Fruit fly (Drosophila melanogaster) whole organism, embryonic: Measurements from ENCODE around the gene CG1024.

Experiments
- Bdp1 ChIP-seq: fragments of 200-800 bp; sonication (Bioruptor generic); optimal IDR thresholded peaks from 3 replicates; lab custom pipeline; 2016; ENCODE audit warnings: missing biosample characterization, missing genetic modification characterization
- CG10274 ChIP-seq: fragments of 200-800 bp; sonication (Bioruptor generic); optimal IDR thresholded peaks from 3 replicates; lab custom pipeline; 2017; ENCODE audit warnings: missing biosample characterization, mild to moderate bottlenecking, missing genetic modification characterization
- CG12299 ChIP-seq: fragments of 200-800 bp; sonication (Bioruptor generic); optimal IDR thresholded peaks from 2 replicates; lab custom pipeline; 2018; ENCODE audit warnings: missing biosample characterization, mild to moderate bottlenecking, missing genetic modification characterization
- CG15601 ChIP-seq: fragments of 200-800 bp; sonication (Bioruptor generic); optimal IDR thresholded peaks from 3 replicates; lab custom pipeline; 2019; ENCODE audit warnings: missing biosample characterization, mild to moderate bottlenecking, missing genetic modification characterization, moderate library complexity
- CG16813 ChIP-seq: fragments of 200-800 bp; sonication (Bioruptor generic); IDR thresholded peaks from 3 replicates; pipeline ENCODE4 v1.3.6; 2022; ENCODE audit warnings: missing biosample characterization, missing genetic modification characterization; ENCODE audit not compliant: partially characterized antibody
- CG17568 ChIP-seq: fragments of 200-800 bp; sonication (Bioruptor generic); optimal IDR thresholded peaks from 2 replicates; lab custom pipeline; 2018; ENCODE audit warnings: missing biosample characterization, mild to moderate bottlenecking, missing genetic modification characterization, moderate library complexity
- CG18476 ChIP-seq: fragments of 200-800 bp; sonication (Bioruptor generic); optimal IDR thresholded peaks from 2 replicates; lab custom pipeline; 2016; ENCODE audit warnings: missing biosample characterization, mild to moderate bottlenecking, missing genetic modification characterization
- CG2202 ChIP-seq: fragments of 200-800 bp; sonication (Bioruptor generic); optimal IDR thresholded peaks from 2 replicates; lab custom pipeline; 2018; ENCODE audit warnings: missing biosample characterization, mild to moderate bottlenecking, missing genetic modification characterization
- CG2712 ChIP-seq: fragments of 200-800 bp; optimal IDR thresholded peaks from 3 replicates; lab custom pipeline; 2019; ENCODE audit warnings: missing biosample characterization, mild to moderate bottlenecking, missing genetic modification characterization, moderate library complexity
- CG2875 ChIP-seq: fragments of 200-800 bp; sonication (Bioruptor generic); optimal IDR thresholded peaks from 2 replicates; lab custom pipeline; 2017; ENCODE audit warnings: missing biosample characterization, mild to moderate bottlenecking, missing genetic modification characterization, missing genetic modification reagents
- CG3163 ChIP-seq: fragments of 200-800 bp; sonication (Bioruptor generic); optimal IDR thresholded peaks from 3 replicates; lab custom pipeline; 2016; ENCODE audit warnings: missing biosample characterization, missing genetic modification characterization
- CG34376 ChIP-seq: fragments of 200-800 bp; sonication (Bioruptor generic); optimal IDR thresholded peaks from 2 replicates; lab custom pipeline; 2018; ENCODE audit warnings: missing biosample characterization, mild to moderate bottlenecking, missing genetic modification characterization
- CG34422 ChIP-seq: fragments of 200-800 bp; sonication (Bioruptor generic); IDR thresholded peaks from 3 replicates; pipeline ENCODE4 v1.3.6; 2022; ENCODE audit warnings: missing biosample characterization, missing genetic modification characterization
- CG3726 ChIP-seq: fragments of 200-800 bp; sonication (Bioruptor generic); IDR thresholded peaks from 3 replicates; pipeline ENCODE4, ENCODE4 v1.3.6; 2022; ENCODE audit warnings: missing biosample characterization, missing genetic modification characterization
- CG3838 ChIP-seq: fragments of 200-800 bp; sonication (Bioruptor generic); optimal IDR thresholded peaks from 3 replicates; lab custom pipeline; 2016; ENCODE audit warnings: missing biosample characterization, missing genetic modification characterization
- CG5953 ChIP-seq: fragments of 200-800 bp; sonication (Bioruptor generic); IDR thresholded peaks from 2 replicates; pipeline ENCODE4 v1.3.6; 2022; ENCODE audit warnings: missing biosample characterization, missing genetic modification characterization
- CG6765 ChIP-seq: fragments of 200-800 bp; sonication (Bioruptor generic); optimal IDR thresholded peaks from 3 replicates; lab custom pipeline; 2017; ENCODE audit warnings: missing biosample characterization, mild to moderate bottlenecking, missing genetic modification characterization
- CG8089 ChIP-seq: fragments of 200-800 bp; sonication (Bioruptor generic); optimal IDR thresholded peaks from 3 replicates; lab custom pipeline; 2016; ENCODE audit warnings: missing biosample characterization, missing genetic modification characterization
- CG8478 ChIP-seq: fragments of >200 bp; optimal IDR thresholded peaks from 2 replicates; lab custom pipeline; 2018
- CG9215 ChIP-seq: fragments of 200-800 bp; sonication (Bioruptor generic); IDR thresholded peaks from 2 replicates; pipeline ENCODE4 v1.3.6; 2022; ENCODE audit warnings: missing biosample characterization, missing genetic modification characterization
- CG9932 ChIP-seq: fragments of 200-800 bp; sonication (Bioruptor generic); IDR thresholded peaks from 2 replicates; pipeline ENCODE4 v1.3.6; 2022; ENCODE audit warnings: missing biosample characterization, missing genetic modification characterization
- CTCF ChIP-seq: fragments of 200-800 bp; sonication (Bioruptor generic); optimal IDR thresholded peaks from 2 replicates; lab custom pipeline; 2017; ENCODE audit warnings: missing biosample characterization, mild to moderate bottlenecking, missing genetic modification characterization, moderate library complexity
- Chrac-16 ChIP-seq: fragments of 200-800 bp; sonication (Bioruptor generic); optimal IDR thresholded peaks from 3 replicates; lab custom pipeline; 2016; ENCODE audit warnings: missing biosample characterization, missing genetic modification characterization
- Fer2 ChIP-seq: fragments of 200-800 bp; sonication (Bioruptor generic); optimal IDR thresholded peaks from 2 replicates; lab custom pipeline; 2018; ENCODE audit warnings: missing biosample characterization, mild to moderate bottlenecking, missing genetic modification characterization, moderate library complexity
- Hsf ChIP-seq: fragments of 200-800 bp; sonication (Bioruptor generic); optimal IDR thresholded peaks from 3 replicates; lab custom pipeline; 2016; ENCODE audit warnings: missing biosample characterization, missing genetic modification characterization
- MTF-1 ChIP-seq: fragments of 200-800 bp; sonication (Bioruptor generic); optimal IDR thresholded peaks from 2 replicates; lab custom pipeline; 2018; ENCODE audit warnings: missing biosample characterization, mild to moderate bottlenecking, missing genetic modification characterization, borderline replicate concordance
- Mrtf ChIP-seq: fragments of 200-800 bp; sonication (Bioruptor generic); IDR thresholded peaks from 3 replicates; pipeline ENCODE4 v1.3.6; 2022; ENCODE audit warnings: missing biosample characterization, missing genetic modification characterization
- Ptx1 ChIP-seq: fragments of 200-800 bp; sonication (Bioruptor generic); IDR thresholded peaks from 2 replicates; pipeline ENCODE4 v1.3.6; 2022; ENCODE audit warnings: missing biosample characterization, missing genetic modification characterization
- TFAM ChIP-seq: fragments of 200-800 bp; sonication (Bioruptor generic); optimal IDR thresholded peaks from 2 replicates; lab custom pipeline; 2017; ENCODE audit warnings: missing biosample characterization, missing genetic modification characterization, inconsistent platforms
- br ChIP-seq: fragments of >200 bp; optimal IDR thresholded peaks from 2 replicates; lab custom pipeline; 2017
- cad ChIP-seq: fragments of >200 bp; optimal IDR thresholded peaks from 2 replicates; lab custom pipeline; 2017; ENCODE audit warnings: missing biosample characterization, missing genetic modification characterization
- da ChIP-seq: fragments of 200-800 bp; sonication (Bioruptor generic); optimal IDR thresholded peaks from 2 replicates; lab custom pipeline; 2016; ENCODE audit warnings: missing biosample characterization, missing genetic modification characterization
- dimm ChIP-seq: fragments of 200-800 bp; sonication (Bioruptor generic); IDR thresholded peaks from 2 replicates; pipeline ENCODE4 v1.3.6; 2022; ENCODE audit warnings: missing biosample characterization, missing genetic modification characterization
- fd96Cb ChIP-seq: fragments of 200-800 bp; sonication (Bioruptor generic); optimal IDR thresholded peaks from 2 replicates; lab custom pipeline; 2018; ENCODE audit warnings: missing biosample characterization, mild to moderate bottlenecking, missing genetic modification characterization, moderate library complexity
- gfzf ChIP-seq: fragments of 200-800 bp; sonication (Bioruptor generic); optimal IDR thresholded peaks from 2 replicates; lab custom pipeline; 2016; ENCODE audit warnings: missing biosample characterization, mild to moderate bottlenecking, missing genetic modification characterization, moderate library complexity
- jigr1 ChIP-seq: fragments of 200-800 bp; sonication (Bioruptor generic); IDR thresholded peaks from 3 replicates; pipeline ENCODE4 v1.3.6; 2022; ENCODE audit warnings: missing biosample characterization, missing genetic modification characterization
- jumu ChIP-seq: fragments of 200-800 bp; sonication (Bioruptor generic); optimal IDR thresholded peaks from 3 replicates; lab custom pipeline; 2016; ENCODE audit warnings: missing biosample characterization, missing genetic modification characterization
- kay ChIP-seq: fragments of 200-800 bp; sonication (Bioruptor generic); optimal IDR thresholded peaks from 2 replicates; lab custom pipeline; 2016; ENCODE audit warnings: missing biosample characterization, missing genetic modification characterization
- lmd ChIP-seq: fragments of 200-800 bp; sonication (Bioruptor generic); IDR thresholded peaks from 2 replicates; pipeline ENCODE4 v1.3.6; 2022; ENCODE audit warnings: missing biosample characterization, missing genetic modification characterization
- mirr ChIP-seq: fragments of 200-800 bp; sonication (Bioruptor generic); optimal IDR thresholded peaks from 3 replicates; lab custom pipeline; 2018; ENCODE audit warnings: missing biosample characterization, mild to moderate bottlenecking, missing genetic modification characterization
- p53 ChIP-seq: fragments of 200-800 bp; sonication (Bioruptor generic); optimal IDR thresholded peaks from 2 replicates; lab custom pipeline; 2016; ENCODE audit warnings: missing biosample characterization, missing genetic modification characterization
- pan ChIP-seq, 4 experiments: fragments of >200 bp in 3 of 4; fragments of 200-800 bp in 1 of 4; sonication (Bioruptor generic) in 1 of 4; optimal IDR thresholded peaks in 3 of 4; IDR thresholded peaks in 1 of 4; 2 replicates each; pipeline versions ENCODE4 v1.3.6 to Lab custom; 2017 to 2022; ENCODE audit warnings: missing biosample characterization in 2 of 4, missing genetic modification characterization in 2 of 4, mixed read lengths in 1 of 4
- run ChIP-seq: fragments of 200-800 bp; sonication (Bioruptor generic); optimal IDR thresholded peaks from 3 replicates; lab custom pipeline; 2018; ENCODE audit warnings: missing biosample characterization, mild to moderate bottlenecking, missing genetic modification characterization
- sqz ChIP-seq: fragments of 200-800 bp; sonication (Bioruptor generic); optimal IDR thresholded peaks from 3 replicates; lab custom pipeline; 2018; ENCODE audit warnings: missing biosample characterization, mild to moderate bottlenecking, missing genetic modification characterization
- ssp ChIP-seq: fragments of 200-800 bp; sonication (Bioruptor generic); IDR thresholded peaks from 2 replicates; pipeline ENCODE4 v1.3.6; 2022; ENCODE audit warnings: missing biosample characterization, missing genetic modification characterization
- tgo ChIP-seq: fragments of 200-800 bp; sonication (Bioruptor generic); IDR thresholded peaks from 3 replicates; pipeline ENCODE4 v1.3.6; 2022; ENCODE audit warnings: missing biosample characterization, missing genetic modification characterization
- tio ChIP-seq: fragments of 200-800 bp; sonication (Bioruptor generic); optimal IDR thresholded peaks from 2 replicates; lab custom pipeline; 2017; ENCODE audit warnings: missing biosample characterization, missing genetic modification characterization, inconsistent platforms
- tna ChIP-seq: fragments of 200-800 bp; sonication (Bioruptor generic); IDR thresholded peaks from 2 replicates; pipeline ENCODE4 v1.3.6; 2022; ENCODE audit warnings: missing biosample characterization, missing genetic modification characterization; ENCODE audit not compliant: partially characterized antibody
- tup ChIP-seq: fragments of 200-800 bp; sonication (Bioruptor generic); optimal IDR thresholded peaks from 2 replicates; lab custom pipeline; 2016; ENCODE audit warnings: missing biosample characterization, mild to moderate bottlenecking, missing genetic modification characterization, moderate library complexity
- zen2 ChIP-seq: fragments of 200-800 bp; sonication (Bioruptor generic); IDR thresholded peaks from 3 replicates; pipeline ENCODE4 v1.3.6; 2022; ENCODE audit warnings: missing biosample characterization, missing genetic modification characterization; ENCODE audit not compliant: partially characterized antibody
- zf30C ChIP-seq: fragments of 200-800 bp; sonication (Bioruptor generic); optimal IDR thresholded peaks from 3 replicates; lab custom pipeline; 2018; ENCODE audit warnings: missing biosample characterization, mild to moderate bottlenecking, missing genetic modification characterization

The CG1024 gene

DNA sequence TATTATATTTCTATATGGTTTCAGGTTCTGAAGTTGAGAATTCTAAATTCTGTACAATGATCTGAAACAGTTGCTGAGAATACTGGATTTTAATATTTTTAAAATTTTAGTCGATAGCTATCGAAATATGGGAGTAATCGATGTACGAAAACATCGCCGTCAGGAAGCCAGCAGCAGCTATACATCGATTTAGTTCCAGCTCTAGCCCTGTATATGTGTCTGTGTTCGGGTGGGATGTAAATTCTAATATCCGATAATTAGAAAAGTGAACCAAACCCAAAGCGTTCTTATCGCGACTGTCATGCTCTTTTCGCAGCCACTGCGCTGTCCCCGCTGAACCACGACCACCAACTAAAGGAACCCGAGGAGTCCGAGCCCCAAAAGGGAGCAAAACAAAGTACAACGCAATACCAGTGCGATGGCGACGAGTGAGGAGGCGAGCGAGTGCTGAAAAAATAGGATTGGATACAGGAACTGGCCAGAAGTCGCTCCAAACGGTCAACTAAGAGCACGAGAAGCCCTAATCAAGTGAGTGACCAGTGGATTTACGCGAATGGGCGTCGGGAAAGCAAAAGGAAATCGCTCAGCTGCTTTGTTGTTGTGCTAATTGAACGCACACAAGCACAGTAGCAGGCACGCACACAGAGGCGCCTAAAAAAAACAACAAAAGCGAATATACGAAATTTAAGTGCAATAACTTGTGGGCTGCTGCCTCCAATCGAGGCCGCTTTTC, 2.8 kb upstream of the CG1024 start, which contains the start of gene gzl (continued):
- no peak for TF ChIP-seq da
- TF ChIP-seq CG12299, result no peak
- no peak for TF ChIP-seq CG3838 (GFP tag; lab: Kevin White, UChicago)
- TF ChIP-seq CG10274 (GFP tag; lab: Kevin White, UChicago), result no peak
- no peak for TF ChIP-seq CG18476 (GFP tag; lab: Kevin White, UChicago)
- TF ChIP-seq CG17568 (GFP tag; lab: Kevin White, UChicago), result no peak
- no peak for TF ChIP-seq sqz (GFP tag; lab: Kevin White, UChicago)
- peak; percentile 15 for TF ChIP-seq CG2712 (tag; lab: Kevin White, UChicago)
- TF ChIP-seq ssp, result no peak
- TF ChIP-seq cad, result no peak
- no peak for TF ChIP-seq dimm (GFP tag; lab: Robert Waterston, UW)
- no peak for TF ChIP-seq kay (GFP tag; lab: Kevin White, UChicago)
- TF ChIP-seq Ptx1 (GFP tag; lab: Robert Waterston, UW), result no peak
- no peak for TF ChIP-seq fd96Cb (tag; lab: Kevin White, UChicago)
- no peak for TF ChIP-seq CG9215 (GFP tag; lab: Robert Waterston, UW)
- TF ChIP-seq CTCF (GFP tag; lab: Kevin White, UChicago), result no peak
- no peak for TF ChIP-seq run (tag; lab: Kevin White, UChicago)
- TF ChIP-seq TFAM, result no peak
- no peak for TF ChIP-seq br (lab: Kevin White, UChicago)
- TF ChIP-seq CG2875, result no peak
- TF ChIP-seq lmd (GFP tag; lab: Robert Waterston, UW), result no peak
- TF ChIP-seq gfzf (GFP tag; lab: Kevin White, UChicago), result peak; percentile 31
- TF ChIP-seq zen2 (GFP tag; lab: Robert Waterston, UW), result peak; percentile 97
- TF ChIP-seq CG2202, result no peak
- no peak for TF ChIP-seq CG5953 (GFP tag; lab: Robert Waterston, UW)
- TF ChIP-seq jigr1 (GFP tag; lab: Robert Waterston, UW), result no peak
- TF ChIP-seq CG34376 (GFP tag; lab: Kevin White, UChicago), result peak; percentile 10
- no peak for TF ChIP-seq CG15601 (tag; lab: Kevin White, UChicago)
- TF ChIP-seq jumu (GFP tag; lab: Kevin White, UChicago), result no peak
- TF ChIP-seq MTF-1 (GFP tag; lab: Kevin White, UChicago), result no peak
- no peak for TF ChIP-seq CG34422 (GFP tag; lab: Robert Waterston, UW)
- no peak for TF ChIP-seq CG6765 (GFP tag; lab: Kevin White, UChicago)
- TF ChIP-seq CG3163, result no peak
- no peak for TF ChIP-seq mirr (GFP tag; lab: Kevin White, UChicago)
- no peak for TF ChIP-seq p53 (GFP tag; lab: Kevin White, UChicago)
- no peak for TF ChIP-seq CG8089 (GFP tag; lab: Kevin White, UChicago)
- TF ChIP-seq CG8478 (lab: Kevin White, UChicago), result peak; percentile 87
- TF ChIP-seq Fer2 (tag; lab: Kevin White, UChicago), result no peak
- TF ChIP-seq Bdp1 (GFP tag; lab: Kevin White, UChicago), result no peak
- TF ChIP-seq tio (GFP tag; lab: Kevin White, UChicago), result no peak
- no peak for TF ChIP-seq tgo
- no peak for TF ChIP-seq pan (optimal IDR thresholded peaks at IDR 0.05; lab: Kevin White, UChicago)
- TF ChIP-seq pan (GFP tag; optimal IDR thresholded peaks at IDR 0.05 in 1 of 2, IDR thresholded peaks at IDR 0.05 in 1 of 2), result no peak
- TF ChIP-seq CG9932, result no peak; the same call in 1 of the 2 replicates
- TF ChIP-seq CG16813 (GFP tag; lab: Robert Waterston, UW), result peak; percentile 97
- TF ChIP-seq Hsf (GFP tag; lab: Kevin White, UChicago), result no peak
- TF ChIP-seq CG3726 (GFP tag; lab: Robert Waterston, UW), result no peak
- peak; percentile 97 for TF ChIP-seq tna
- TF ChIP-seq Mrtf, result no peak
- TF ChIP-seq tup (GFP tag; lab: Kevin White, UChicago), result no peak
- TF ChIP-seq Chrac-16 (GFP tag; lab: Kevin White, UChicago), result no peak
- TF ChIP-seq zf30C (GFP tag; lab: Kevin White, UChicago), result no peak
